ENCODE assay signal across 1 fruit fly cellular context in the genomic region with DNA sequence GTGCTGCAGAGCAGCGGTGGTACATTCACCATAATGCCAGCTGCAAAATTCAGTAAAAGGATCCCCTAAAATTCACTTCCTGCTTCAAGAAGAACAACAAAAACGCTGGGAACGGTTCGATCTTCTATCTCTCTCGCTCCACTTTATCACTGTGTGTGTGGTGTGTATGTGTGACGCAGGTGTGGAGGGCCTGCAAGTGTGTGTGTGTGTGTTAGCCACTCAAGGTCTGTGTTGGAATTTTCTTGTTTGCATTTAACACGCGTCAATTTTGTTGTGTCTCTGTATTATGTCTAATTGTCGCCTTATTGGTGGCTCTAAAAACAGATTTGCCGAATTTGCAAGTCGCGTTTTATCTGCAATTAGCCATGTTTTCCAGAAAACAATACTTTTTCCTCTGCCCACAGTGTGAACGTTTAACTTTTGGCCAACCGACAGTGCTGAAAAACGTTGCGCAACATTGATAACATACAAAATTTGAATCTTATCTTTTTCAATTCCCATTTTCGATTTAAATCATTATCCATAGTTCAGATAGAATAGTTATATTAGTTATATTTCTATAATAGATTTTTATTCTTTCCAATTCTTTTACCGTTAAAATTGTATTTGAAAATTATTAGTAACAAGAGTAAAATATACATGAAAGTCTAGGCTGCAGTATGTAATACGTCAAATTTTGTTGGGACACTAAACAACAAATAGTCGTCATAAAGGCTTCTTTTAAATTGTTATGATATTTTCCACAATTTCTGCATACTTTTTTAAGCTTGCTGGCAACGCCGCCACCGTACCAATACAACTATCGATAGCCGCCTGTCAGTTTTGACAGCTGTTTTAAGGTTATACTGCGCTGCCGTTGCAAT.
TF ChIP-seq lines count a peak whose summit lies in the region.

TSS of gene Afti (minus strand) at position 440 of the 863 bp plus-strand sequence.
TSS of gene ATPsynE (plus strand) at position 698 of the 863 bp plus-strand sequence.

TF ChIP-seq in whole organism, embryonic, 481 proteins besides CTCF, POLR2A, EP300 and RAD21 (continued from another document and continues in another):
- TF ChIP-seq CG15601 (tag; optimal IDR thresholded peaks at IDR 0.05; lab: Kevin White, UChicago) (peak; percentile 60), CG18764 (GFP tag; optimal IDR thresholded peaks at IDR 0.05; lab: Kevin White, UChicago) (peak; percentile 71), CG6791 (GFP tag; IDR thresholded peaks at IDR 0.05; lab: Robert Waterston, UW; ENCODE audit: partially characterized antibody) (peak; percentile 68), CG15073 (GFP tag; optimal IDR thresholded peaks at IDR 0.05; lab: Kevin White, UChicago) (no peak), Fer3 (tag; optimal IDR thresholded peaks at IDR 0.05; lab: Kevin White, UChicago) (peak; percentile 65), CHES-1-like (GFP tag; optimal IDR thresholded peaks at IDR 0.05; lab: Kevin White, UChicago) (peak; percentile 67), Nf-YC (tag; optimal IDR thresholded peaks at IDR 0.05; lab: Kevin White, UChicago) (peak; percentile 46), Usf (GFP tag; optimal IDR thresholded peaks at IDR 0.05; lab: Kevin White, UChicago) (peak; percentile 33), CG9876 (GFP tag; optimal IDR thresholded peaks at IDR 0.05; lab: Kevin White, UChicago) (peak; percentile 62), dan (GFP tag; IDR thresholded peaks at IDR 0.05; lab: Robert Waterston, UW) (no peak), CG33213 (GFP tag; optimal IDR thresholded peaks at IDR 0.05; lab: Kevin White, UChicago) (peak; percentile 50), ase (GFP tag; IDR thresholded peaks at IDR 0.05; lab: Robert Waterston, UW) (peak; percentile 49; the same call in 1 of the 3 replicates), CG18262 (tag; optimal IDR thresholded peaks at IDR 0.05; lab: Kevin White, UChicago) (peak; percentile 69), ham (GFP tag; IDR thresholded peaks at IDR 0.05; lab: Robert Waterston, UW) (peak; percentile 55; the same call in 1 of the 2 replicates), Mes4 (GFP tag; optimal IDR thresholded peaks at IDR 0.05; lab: Kevin White, UChicago) (peak; percentile 43), prd (optimal IDR thresholded peaks at IDR 0.05; lab: Kevin White, UChicago) (no peak), prd (GFP tag; IDR thresholded peaks at IDR 0.05; lab: Robert Waterston, UW) (peak; percentile 75; the same call in 2 of the 3 replicates), sob (GFP tag; IDR thresholded peaks at IDR 0.05; lab: Robert Waterston, UW) (peak; percentile 70), salm (tag; optimal IDR thresholded peaks at IDR 0.05; lab: Kevin White, UChicago) (no peak), Hmx (GFP tag; optimal IDR thresholded peaks at IDR 0.05; lab: Kevin White, UChicago) (peak; percentile 16), CG14965 (GFP tag; optimal IDR thresholded peaks at IDR 0.05; lab: Kevin White, UChicago; ENCODE audit: borderline replicate concordance) (no peak), CG9797 (GFP tag; optimal IDR thresholded peaks at IDR 0.05; lab: Kevin White, UChicago) (peak; percentile 34), scrt (GFP tag; optimal IDR thresholded peaks at IDR 0.05; lab: Kevin White, UChicago) (no peak), tap (tag; optimal IDR thresholded peaks at IDR 0.05; lab: Kevin White, UChicago) (no peak), CG15269 (tag; optimal IDR thresholded peaks at IDR 0.05; lab: Kevin White, UChicago) (no peak), CG8089 (GFP tag; optimal IDR thresholded peaks at IDR 0.05; lab: Kevin White, UChicago) (peak; percentile 60), ranshi (GFP tag; IDR thresholded peaks at IDR 0.05; lab: Robert Waterston, UW) (peak; percentile 74), CG7745 (tag; optimal IDR thresholded peaks at IDR 0.05; lab: Kevin White, UChicago) (no peak), CG2129 (GFP tag; IDR thresholded peaks at IDR 0.05; lab: Robert Waterston, UW; ENCODE audit: partially characterized antibody) (peak; percentile 35; the same call in 1 of the 2 replicates), CG6854 (GFP tag; optimal IDR thresholded peaks at IDR 0.05; lab: Kevin White, UChicago) (no peak), CG31224 (GFP tag; IDR thresholded peaks at IDR 0.05; lab: Robert Waterston, UW) (peak; percentile 58; the same call in 1 of the 2 replicates), Lim3 (GFP tag; IDR thresholded peaks at IDR 0.05; lab: Robert Waterston, UW) (no peak), CG12769 (tag; optimal IDR thresholded peaks at IDR 0.05; lab: Kevin White, UChicago) (peak; percentile 44), CG33557 (GFP tag; optimal IDR thresholded peaks at IDR 0.05; lab: Kevin White, UChicago) (no peak), Rx (GFP tag; IDR thresholded peaks at IDR 0.05; lab: Robert Waterston, UW) (peak; percentile 66), CG9215 (GFP tag; IDR thresholded peaks at IDR 0.05; lab: Robert Waterston, UW) (peak; percentile 64), MTF-1 (GFP tag; optimal IDR thresholded peaks at IDR 0.05; lab: Kevin White, UChicago; ENCODE audit: borderline replicate concordance) (peak; percentile 46), CG14441 (GFP tag; IDR thresholded peaks at IDR 0.05; lab: Robert Waterston, UW) (peak; percentile 72), Dip3 (GFP tag; optimal IDR thresholded peaks at IDR 0.05; lab: Kevin White, UChicago) (peak; percentile 64), CG10959 (GFP tag; IDR thresholded peaks at IDR 0.05; lab: Robert Waterston, UW) (no peak), wdn (GFP tag; IDR thresholded peaks at IDR 0.05; lab: Robert Waterston, UW) (peak; percentile 37; the same call in 1 of the 2 replicates), bowl (GFP tag; IDR thresholded peaks at IDR 0.05; lab: Robert Waterston, UW) (no peak), CG16815 (GFP tag; optimal IDR thresholded peaks at IDR 0.05; lab: Kevin White, UChicago) (peak; percentile 60), CG12391 (tag; optimal IDR thresholded peaks at IDR 0.05; lab: Kevin White, UChicago) (peak; percentile 74), Dfd (GFP tag; optimal IDR thresholded peaks at IDR 0.05; lab: Kevin White, UChicago) (no peak), toy (GFP tag; IDR thresholded peaks at IDR 0.05; lab: Robert Waterston, UW) (0 out of 2 replicates have a peak, but pooled peaks have one; percentile 25), grn (GFP tag; optimal IDR thresholded peaks at IDR 0.05; lab: Kevin White, UChicago) (no peak), Hmr (GFP tag; optimal IDR thresholded peaks at IDR 0.05; lab: Kevin White, UChicago) (no peak), Rfx (GFP tag; IDR thresholded peaks at IDR 0.05; lab: Robert Waterston, UW) (peak; percentile 87), CG1647 (GFP tag; optimal IDR thresholded peaks at IDR 0.05; lab: Kevin White, UChicago) (peak; percentile 58), pfk (GFP tag; optimal IDR thresholded peaks at IDR 0.05; lab: Kevin White, UChicago) (no peak), peb (GFP tag; IDR thresholded peaks at IDR 0.05; lab: Robert Waterston, UW) (no peak), CG10366 (GFP tag; IDR thresholded peaks at IDR 0.05; lab: Robert Waterston, UW) (peak; percentile 59), CG42726 (GFP tag; IDR thresholded peaks at IDR 0.05; lab: Robert Waterston, UW; ENCODE audit: partially characterized antibody) (0 out of 2 replicates have a peak, but pooled peaks have one; percentile 13), CG14860 (GFP tag; IDR thresholded peaks at IDR 0.05; lab: Robert Waterston, UW; ENCODE audit: partially characterized antibody) (peak; percentile 59), CG7786 (GFP tag; optimal IDR thresholded peaks at IDR 0.05; lab: Kevin White, UChicago) (peak; percentile 64), GATAe (GFP tag; conservative IDR thresholded peaks at IDR 0.05; lab: Robert Waterston, UW) (no peak), p53 (GFP tag; optimal IDR thresholded peaks at IDR 0.05; lab: Kevin White, UChicago) (peak; percentile 48), fd102C (GFP tag; optimal IDR thresholded peaks at IDR 0.05; lab: Kevin White, UChicago) (no peak), CG5180 (GFP tag; optimal IDR thresholded peaks at IDR 0.05; lab: Kevin White, UChicago) (no peak), dmrt99B (tag; optimal IDR thresholded peaks at IDR 0.05; lab: Kevin White, UChicago) (no peak), pan (optimal IDR thresholded peaks at IDR 0.05; lab: Kevin White, UChicago) (no peak), pan (GFP tag; optimal IDR thresholded peaks at IDR 0.05 in 1 of 2, IDR thresholded peaks at IDR 0.05 in 1 of 2) (peak in 1 of 2 experiments; percentile 78), CG15514 (GFP tag; optimal IDR thresholded peaks at IDR 0.05; lab: Kevin White, UChicago) (peak; percentile 73), CG14014 (GFP tag; IDR thresholded peaks at IDR 0.05; lab: Robert Waterston, UW) (peak; percentile 67), Gsc (GFP tag; IDR thresholded peaks at IDR 0.05; lab: Robert Waterston, UW) (no peak), ato (GFP tag; IDR thresholded peaks at IDR 0.05; lab: Robert Waterston, UW; ENCODE audit: partially characterized antibody) (peak; percentile 48; the same call in 1 of the 2 replicates), CG17361 (GFP tag; IDR thresholded peaks at IDR 0.05; lab: Robert Waterston, UW) (peak; percentile 74), ERR (GFP tag; optimal IDR thresholded peaks at IDR 0.05; lab: Kevin White, UChicago) (peak; percentile 23), otp (GFP tag; IDR thresholded peaks at IDR 0.05; lab: Robert Waterston, UW) (0 out of 3 replicates have a peak, but pooled peaks have one; percentile 5), CG13624 (GFP tag; optimal IDR thresholded peaks at IDR 0.05; lab: Kevin White, UChicago) (peak; percentile 66), lov (optimal IDR thresholded peaks at IDR 0.05; lab: Kevin White, UChicago) (no peak), lov (GFP tag; IDR thresholded peaks at IDR 0.05; lab: Robert Waterston, UW) (no peak), CG16863 (GFP tag; optimal IDR thresholded peaks at IDR 0.05; lab: Kevin White, UChicago) (peak; percentile 52), croc (GFP tag; conservative IDR thresholded peaks at IDR 0.05; lab: Robert Waterston, UW) (peak; percentile 56), CG10274 (GFP tag; optimal IDR thresholded peaks at IDR 0.05; lab: Kevin White, UChicago) (peak; percentile 5), chinmo (GFP tag; IDR thresholded peaks at IDR 0.05; lab: Robert Waterston, UW; ENCODE audit: partially characterized antibody) (no peak), Hr51 (GFP tag; optimal IDR thresholded peaks at IDR 0.05; lab: Kevin White, UChicago) (peak in 1 of 2 experiments; percentile 22), slou (GFP tag; optimal IDR thresholded peaks at IDR 0.05; lab: Kevin White, UChicago) (peak; percentile 34), MESR4 (GFP tag; optimal IDR thresholded peaks at IDR 0.05; lab: Kevin White, UChicago) (peak; percentile 93), chn (GFP tag; optimal IDR thresholded peaks at IDR 0.05; lab: Kevin White, UChicago) (peak; percentile 63), NC2α (GFP tag; optimal IDR thresholded peaks at IDR 0.05; lab: Kevin White, UChicago) (no peak), nerfin-1 (tag; optimal IDR thresholded peaks at IDR 0.05; lab: Kevin White, UChicago) (peak; percentile 98), CG5245 (GFP tag; optimal IDR thresholded peaks at IDR 0.05; lab: Kevin White, UChicago) (peak; percentile 34), ro (GFP tag; IDR thresholded peaks at IDR 0.05; lab: Robert Waterston, UW) (no peak), B-H1 (GFP tag; IDR thresholded peaks at IDR 0.05; lab: Robert Waterston, UW) (peak; percentile 59; the same call in 1 of the 3 replicates), CG6765 (GFP tag; optimal IDR thresholded peaks at IDR 0.05; lab: Kevin White, UChicago) (no peak), Vsx1 (GFP tag; optimal IDR thresholded peaks at IDR 0.05; lab: Kevin White, UChicago) (no peak), sd (tag; optimal IDR thresholded peaks at IDR 0.05; lab: Kevin White, UChicago) (peak; percentile 79), CG32532 (GFP tag; IDR thresholded peaks at IDR 0.05; lab: Robert Waterston, UW) (peak; percentile 84), gem (tag; optimal IDR thresholded peaks at IDR 0.05; lab: Kevin White, UChicago) (peak; percentile 80), CG4707 (GFP tag; optimal IDR thresholded peaks at IDR 0.05; lab: Kevin White, UChicago) (no peak), CG17186 (GFP tag; optimal IDR thresholded peaks at IDR 0.05; lab: Kevin White, UChicago) (peak; percentile 41), dpn (GFP tag; optimal IDR thresholded peaks at IDR 0.05; lab: Kevin White, UChicago) (peak; percentile 70 to 75), CG11085 (GFP tag; IDR thresholded peaks at IDR 0.05; lab: Robert Waterston, UW) (peak; percentile 53), CG7271 (tag; optimal IDR thresholded peaks at IDR 0.05; lab: Kevin White, UChicago) (no peak), CG31365 (tag; optimal IDR thresholded peaks at IDR 0.05; lab: Kevin White, UChicago) (no peak), zfh1 (GFP tag; IDR thresholded peaks at IDR 0.05; lab: Robert Waterston, UW) (peak; percentile 65; the same call in 2 of the 3 replicates), Hand (GFP tag; optimal IDR thresholded peaks at IDR 0.05; lab: Kevin White, UChicago) (no peak), stwl (tag; optimal IDR thresholded peaks at IDR 0.05; lab: Kevin White, UChicago) (peak; percentile 79), Bteb2 (GFP tag; optimal IDR thresholded peaks at IDR 0.05; lab: Kevin White, UChicago) (no peak), CG3281 (GFP tag; optimal IDR thresholded peaks at IDR 0.05; lab: Kevin White, UChicago) (peak; percentile 71), CG32767 (GFP tag; IDR thresholded peaks at IDR 0.05; lab: Robert Waterston, UW) (0 out of 2 replicates have a peak, but pooled peaks have one; percentile 26), mld (GFP tag; IDR thresholded peaks at IDR 0.05; lab: Robert Waterston, UW; ENCODE audit: partially characterized antibody) (no peak), C15 (GFP tag; IDR thresholded peaks at IDR 0.05; lab: Robert Waterston, UW) (no peak), Ets65A (GFP tag; lab: Kevin White, UChicago) (peak; percentile 97), Dref (GFP tag; IDR thresholded peaks at IDR 0.05; lab: Robert Waterston, UW) (peak; percentile 82), Myb (GFP tag; optimal IDR thresholded peaks at IDR 0.05; lab: Kevin White, UChicago) (peak; percentile 65), zen2 (GFP tag; IDR thresholded peaks at IDR 0.05; lab: Robert Waterston, UW; ENCODE audit: partially characterized antibody) (no peak; the same call in 2 of the 3 replicates), usp (GFP tag; optimal IDR thresholded peaks at IDR 0.05; lab: Kevin White, UChicago) (no peak), dimm (GFP tag; IDR thresholded peaks at IDR 0.05; lab: Robert Waterston, UW) (no peak), CG4820 (GFP tag; optimal IDR thresholded peaks at IDR 0.05; lab: Kevin White, UChicago) (peak; percentile 48), CG18619 (GFP tag; optimal IDR thresholded peaks at IDR 0.05; lab: Kevin White, UChicago) (peak; percentile 57), Scr (GFP tag; IDR thresholded peaks at IDR 0.05; lab: Robert Waterston, UW; ENCODE audit: partially characterized antibody) (peak; percentile 69), Tbp (GFP tag; optimal IDR thresholded peaks at IDR 0.05; lab: Kevin White, UChicago) (no peak), chm (GFP tag; IDR thresholded peaks at IDR 0.05; lab: Robert Waterston, UW) (peak; percentile 37), disco-r (GFP tag; optimal IDR thresholded peaks at IDR 0.05; lab: Kevin White, UChicago) (no peak)
